Worm (Caenorhabditis elegans) whole organism, L4 larva: ENCODE measurements around the gene F11A5.15.
A peak's percentile ranks its signal among the peaks of the same experiment; 100 is the strongest.

ENCODE experiments used
- D1046.2 ChIP-seq: fragments of 200-800 bp; sonication (Bioruptor generic); IDR thresholded peaks from 2 replicates; pipeline ENCODE4 v1.3.6; 2022; ENCODE audit warnings: missing genetic modification characterization, missing compliant biosample characterization
- F10B5.3 ChIP-seq: sonication (generic microtip); optimal IDR thresholded peaks from 2 replicates; lab custom pipeline; 2016; ENCODE audit warnings: mild to moderate bottlenecking, missing genetic modification characterization, missing compliant biosample characterization
- Y105C5A.15 ChIP-seq: fragments of 200-800 bp; sonication (Bioruptor generic); IDR thresholded peaks from 2 replicates; pipeline ENCODE4 v1.3.6; 2022; ENCODE audit warnings: missing genetic modification characterization, missing compliant biosample characterization
- Y48G9A.11 ChIP-seq: fragments of 200-800 bp; sonication (Bioruptor generic); IDR thresholded peaks from 2 replicates; pipeline ENCODE4 v1.3.6; 2022; ENCODE audit warnings: missing genetic modification reagents, missing genetic modification characterization, missing compliant biosample characterization
- aha-1 ChIP-seq: fragments of 150-350 bp; peaks from one replicate; lab custom pipeline; 2014; ENCODE audit warnings: missing biosample characterization, missing genetic modification characterization
- ceh-62 ChIP-seq: sonication (generic microtip); optimal IDR thresholded peaks from 2 replicates; lab custom pipeline; 2017; ENCODE audit warnings: missing biosample characterization, missing genetic modification characterization
- ces-1 ChIP-seq: fragments of 150-350 bp; sonication (generic microtip); optimal IDR thresholded peaks from 4 replicates; lab custom pipeline; 2014; ENCODE audit warnings: missing biosample characterization, missing genetic modification reagents, missing genetic modification characterization
- ctbp-1 ChIP-seq: fragments of 200-800 bp; sonication (Bioruptor generic); IDR thresholded peaks from 2 replicates; pipeline ENCODE4 v1.3.6; 2022; ENCODE audit warnings: missing genetic modification reagents, missing genetic modification characterization, missing compliant biosample characterization
- dmd-6 ChIP-seq: fragments of 200-800 bp; sonication (Bioruptor generic); IDR thresholded peaks from 2 replicates; pipeline ENCODE4 v1.3.6; 2022; ENCODE audit warnings: missing genetic modification reagents, missing genetic modification characterization, missing compliant biosample characterization
- dpl-1 ChIP-seq: fragments of 150-350 bp; optimal IDR thresholded peaks from 2 replicates; lab custom pipeline; 2014; ENCODE audit warnings: missing biosample characterization, missing genetic modification reagents, missing genetic modification characterization
- dve-1 ChIP-seq: sonication (generic microtip); optimal IDR thresholded peaks from 2 replicates; lab custom pipeline; 2017; ENCODE audit warnings: antibody characterized with exemption, mild to moderate bottlenecking, missing genetic modification characterization, missing compliant biosample characterization; ENCODE audit not compliant: insufficient read depth
- egl-27 ChIP-seq: sonication (generic microtip); optimal IDR thresholded peaks from 3 replicates; lab custom pipeline; 2017; ENCODE audit warnings: missing biosample characterization, missing genetic modification reagents, missing genetic modification characterization
- gei-8 ChIP-seq: fragments of 200-800 bp; sonication (Bioruptor generic); optimal IDR thresholded peaks from 2 replicates; lab custom pipeline; 2018; ENCODE audit warnings: mild to moderate bottlenecking, missing genetic modification characterization, missing compliant biosample characterization
- lin-1 ChIP-seq: fragments of 200-800 bp; sonication (Bioruptor generic); IDR thresholded peaks from 2 replicates; pipeline ENCODE4 v1.3.6; 2022; ENCODE audit warnings: missing genetic modification reagents, missing genetic modification characterization, missing compliant biosample characterization
- lin-15B ChIP-seq: fragments of 150-350 bp; sonication (generic microtip); optimal IDR thresholded peaks from 3 replicates; lab custom pipeline; 2014; ENCODE audit warnings: missing biosample characterization, missing genetic modification characterization
- lin-38 ChIP-seq: fragments of 200-800 bp; sonication (Bioruptor generic); IDR thresholded peaks from 2 replicates; pipeline ENCODE4 v1.3.6; 2022; ENCODE audit warnings: missing genetic modification reagents, missing genetic modification characterization, missing compliant biosample characterization
- lsy-2 ChIP-seq, 2 experiments: fragments of 150-350 bp in 1 of 2; sonication (generic microtip) in 1 of 2; optimal IDR thresholded peaks; 2 replicates each; lab custom pipeline; 2014 to 2017; ENCODE audit warnings: missing biosample characterization in 2 of 2, missing genetic modification characterization in 2 of 2
- madf-9 ChIP-seq: fragments of 200-800 bp; sonication (Bioruptor generic); conservative IDR thresholded peaks from 2 replicates; pipeline ENCODE4 v1.3.6; 2022; ENCODE audit warnings: missing genetic modification reagents, missing genetic modification characterization, missing compliant biosample characterization
- mdt-29 ChIP-seq: fragments of 200-800 bp; sonication (Bioruptor generic); IDR thresholded peaks from 2 replicates; pipeline ENCODE4 v1.3.6; 2022; ENCODE audit warnings: missing genetic modification reagents, missing genetic modification characterization, missing compliant biosample characterization
- mxl-3 ChIP-seq: fragments of 200-800 bp; sonication (Bioruptor generic); optimal IDR thresholded peaks from 2 replicates; lab custom pipeline; 2018; ENCODE audit warnings: mild to moderate bottlenecking, missing genetic modification characterization, missing compliant biosample characterization
- nhr-10 ChIP-seq: fragments of 150-350 bp; optimal IDR thresholded peaks from 2 replicates; lab custom pipeline; 2014; ENCODE audit warnings: missing biosample characterization, missing genetic modification characterization
- nhr-111 ChIP-seq: fragments of 200-800 bp; sonication (Bioruptor generic); optimal IDR thresholded peaks from 2 replicates; lab custom pipeline; 2018; ENCODE audit warnings: mild to moderate bottlenecking, missing genetic modification characterization, missing compliant biosample characterization
- nhr-25 ChIP-seq: sonication (generic microtip); optimal IDR thresholded peaks from 2 replicates; lab custom pipeline; 2017; ENCODE audit warnings: missing genetic modification characterization, mild to moderate bottlenecking, missing compliant biosample characterization, antibody characterized with exemption, moderate library complexity, borderline replicate concordance; ENCODE audit not compliant: insufficient read depth
- nhr-28 ChIP-seq: fragments of 150-350 bp; optimal IDR thresholded peaks from 2 replicates; lab custom pipeline; 2014; ENCODE audit warnings: missing biosample characterization, missing genetic modification characterization
- nhr-42 ChIP-seq: fragments of 200-800 bp; sonication (Bioruptor generic); IDR thresholded peaks from 2 replicates; pipeline ENCODE4 v1.3.6; 2022; ENCODE audit warnings: missing genetic modification characterization, missing compliant biosample characterization
- nhr-48 ChIP-seq: sonication (generic microtip); optimal IDR thresholded peaks from 2 replicates; lab custom pipeline; 2016; ENCODE audit warnings: mild to moderate bottlenecking, missing genetic modification characterization, missing compliant biosample characterization
- nhr-6 ChIP-seq: fragments of 150-350 bp; optimal IDR thresholded peaks from 2 replicates; lab custom pipeline; 2014; ENCODE audit warnings: missing biosample characterization, missing genetic modification characterization
- pha-4 ChIP-seq, 2 experiments: fragments of 150-350 bp in 1 of 2; fragments of 200-800 bp in 1 of 2; sonication (Bioruptor generic) in 1 of 2; IDR thresholded peaks in 1 of 2; optimal IDR thresholded peaks in 1 of 2; 2 replicates each; pipeline versions ENCODE4 v1.3.6 to Lab custom; 2014 to 2022; ENCODE audit warnings: missing genetic modification characterization in 2 of 2, missing genetic modification reagents in 2 of 2, missing biosample characterization in 1 of 2, missing compliant biosample characterization in 1 of 2
- php-3 ChIP-seq: fragments of 200-800 bp; sonication (Bioruptor generic); IDR thresholded peaks from 2 replicates; pipeline ENCODE4 v1.3.6; 2022; ENCODE audit warnings: missing genetic modification reagents, missing genetic modification characterization, missing compliant biosample characterization
- rbr-2 ChIP-seq: sonication (generic microtip); optimal IDR thresholded peaks from 2 replicates; lab custom pipeline; 2016; ENCODE audit warnings: missing genotype, missing genetic modification characterization, missing compliant biosample characterization
- sdz-12 ChIP-seq: fragments of 200-800 bp; sonication (Bioruptor generic); optimal IDR thresholded peaks from 2 replicates; lab custom pipeline; 2018; ENCODE audit warnings: mild to moderate bottlenecking, missing genetic modification characterization, missing compliant biosample characterization
- set-16 ChIP-seq: fragments of 200-800 bp; sonication (Bioruptor generic); IDR thresholded peaks from 2 replicates; pipeline ENCODE4 v1.3.6; 2022; ENCODE audit warnings: missing genetic modification reagents, missing genetic modification characterization, missing compliant biosample characterization
- spr-3 ChIP-seq: fragments of 200-800 bp; sonication (Bioruptor generic); optimal IDR thresholded peaks from 2 replicates; lab custom pipeline; 2018; ENCODE audit warnings: mild to moderate bottlenecking, missing genetic modification characterization, missing compliant biosample characterization
- tag-97 ChIP-seq: fragments of 200-800 bp; sonication (Bioruptor generic); IDR thresholded peaks from 2 replicates; pipeline ENCODE4 v1.3.6; 2022; ENCODE audit warnings: missing genetic modification characterization, missing compliant biosample characterization
- unc-130 ChIP-seq: sonication (generic microtip); optimal IDR thresholded peaks from 2 replicates; lab custom pipeline; 2016; ENCODE audit warnings: missing genetic modification reagents, missing genetic modification characterization, missing compliant biosample characterization
- unc-39 ChIP-seq: sonication (generic microtip); optimal IDR thresholded peaks from 2 replicates; lab custom pipeline; 2017; ENCODE audit warnings: missing biosample characterization, missing genetic modification characterization
- vab-7 ChIP-seq: fragments of 200-800 bp; sonication (Bioruptor generic); IDR thresholded peaks from 2 replicates; pipeline ENCODE4 v1.3.6; 2022; ENCODE audit warnings: missing genetic modification reagents, missing genetic modification characterization, missing compliant biosample characterization
- zag-1 ChIP-seq: fragments of 150-350 bp; optimal IDR thresholded peaks from 2 replicates; lab custom pipeline; 2014; ENCODE audit warnings: missing biosample characterization, missing genetic modification characterization
- zfp-2 ChIP-seq: sonication (generic microtip); optimal IDR thresholded peaks from 2 replicates; lab custom pipeline; 2016; ENCODE audit warnings: mild to moderate bottlenecking, missing genetic modification characterization, missing compliant biosample characterization
- zfp-3 ChIP-seq: fragments of 200-800 bp; sonication (Bioruptor generic); conservative IDR thresholded peaks from 2 replicates; pipeline ENCODE4 v1.3.6; 2022; ENCODE audit warnings: missing genetic modification reagents, missing genetic modification characterization, missing compliant biosample characterization

The F11A5.15 gene

ce11 chrV:16244078-16244477 is 25.7 kb upstream of the F11A5.15 start, which contains the start of gene srh-104:
Gene srh-104, minus strand, starts transcription at chrV:16244178.
- TF ChIP-seq nhr-10 (tag; lab: Kevin White, UChicago) (no peak), dmd-6 (GFP tag; lab: Robert Waterston, UW) (no peak), dve-1 (no peak), lin-38 (GFP tag; lab: Robert Waterston, UW) (no peak), F10B5.3 (tag; lab: Kevin White, UChicago) (no peak), egl-27 (no peak), nhr-42 (GFP tag; lab: Robert Waterston, UW) (no peak), ctbp-1 (no peak), unc-130 (GFP tag; lab: Kevin White, UChicago) (no peak), nhr-111 (no peak), tag-97 (GFP tag; lab: Robert Waterston, UW) (no peak), madf-9 (GFP tag; lab: Robert Waterston, UW) (no peak), ceh-62 (tag; lab: Kevin White, UChicago) (no peak), sdz-12 (GFP tag; lab: Kevin White, UChicago) (no peak), nhr-48 (tag; lab: Kevin White, UChicago) (no peak)

ce11 chrV:16237223-16237622 is 18.8 kb upstream of the F11A5.15 start, which contains the start of gene F21H7.5:
Gene F21H7.5, plus strand, starts transcription at chrV:16237523.
- no peak for TF ChIP-seq D1046.2 (GFP tag; lab: Robert Waterston, UW)
- TF ChIP-seq unc-39 (tag; lab: Kevin White, UChicago) = no peak
- no peak for TF ChIP-seq nhr-28

ce11 chrV:16235647-16236046 is 17.2 kb upstream of the F11A5.15 start, which contains the start of gene srh-98:
Gene srh-98, minus strand, starts transcription at chrV:16235747.
- no peak for TF ChIP-seq zfp-2 (tag; lab: Kevin White, UChicago)
- TF ChIP-seq mxl-3 (GFP tag; lab: Kevin White, UChicago) = no peak
- TF ChIP-seq aha-1 (tag; lab: Kevin White, UChicago) = peak; percentile 65

- no peak for TF ChIP-seq aha-1 (tag; lab: Kevin White, UChicago)
- no peak for TF ChIP-seq vab-7 (GFP tag; lab: Robert Waterston, UW)
- TF ChIP-seq lin-38 (GFP tag; lab: Robert Waterston, UW) = no peak
Measured at ce11 chrV:16235135-16235534, 16.7 kb upstream of the F11A5.15 start, which contains the start of gene F21H7.3. Gene F21H7.3, minus strand, starts transcription at chrV:16235235.

- no peak for TF ChIP-seq zfp-3 (GFP tag; lab: Robert Waterston, UW)
- no peak for TF ChIP-seq lin-1 (GFP tag; lab: Robert Waterston, UW)
- no peak for TF ChIP-seq rbr-2 (tag; lab: Kevin White, UChicago)
- TF ChIP-seq nhr-6 (tag; lab: Kevin White, UChicago) = no peak
- TF ChIP-seq mdt-29 (GFP tag; lab: Robert Waterston, UW) = no peak
- TF ChIP-seq F10B5.3 (tag; lab: Kevin White, UChicago) = no peak
- TF ChIP-seq Y48G9A.11 (GFP tag; lab: Robert Waterston, UW) = no peak
- TF ChIP-seq lin-15B (tag; lab: Kevin White, UChicago) = no peak
- no peak for TF ChIP-seq gei-8 (GFP tag; lab: Kevin White, UChicago)
- TF ChIP-seq zag-1 (tag; lab: Kevin White, UChicago) = no peak
- TF ChIP-seq tag-97 (GFP tag; lab: Robert Waterston, UW) = no peak
- no peak for TF ChIP-seq vab-7 (GFP tag; lab: Robert Waterston, UW)
- TF ChIP-seq nhr-48 (tag; lab: Kevin White, UChicago) = no peak
- no peak for TF ChIP-seq sdz-12 (GFP tag; lab: Kevin White, UChicago)
Measured at ce11 chrV:16233624-16234023, 15.2 kb upstream of the F11A5.15 start, which contains the start of gene clec-233. Gene clec-233, plus strand, starts transcription at chrV:16233924.

ce11 chrV:16232180-16232579 is 13.8 kb upstream of the F11A5.15 start, which contains the start of gene gst-22:
Gene gst-22, minus strand, starts transcription at chrV:16232282.
- no peak for TF ChIP-seq nhr-6 (tag; lab: Kevin White, UChicago)
- no peak for TF ChIP-seq spr-3 (GFP tag; lab: Kevin White, UChicago)
- TF ChIP-seq dpl-1 (GFP tag; lab: Kevin White, UChicago) = no peak
- no peak for TF ChIP-seq nhr-111
- no peak for TF ChIP-seq nhr-10 (tag; lab: Kevin White, UChicago)
- TF ChIP-seq nhr-28 = peak; percentile 44
- TF ChIP-seq php-3 (GFP tag; lab: Robert Waterston, UW) = peak; percentile 87
- TF ChIP-seq nhr-25 (tag; lab: Kevin White, UChicago) = no peak
- TF ChIP-seq madf-9 (GFP tag; lab: Robert Waterston, UW) = no peak
- TF ChIP-seq ces-1 = no peak
- TF ChIP-seq Y48G9A.11 (GFP tag; lab: Robert Waterston, UW) = no peak
- no peak for TF ChIP-seq pha-4 (GFP tag; IDR thresholded peaks at IDR 0.05; lab: Robert Waterston, UW)
- no peak for TF ChIP-seq pha-4 (tag; optimal IDR thresholded peaks at IDR 0.05; lab: Kevin White, UChicago)
- no peak for TF ChIP-seq lsy-2 (tag; optimal IDR thresholded peaks at IDR 0.05; lab: Kevin White, UChicago)
- no peak for TF ChIP-seq aha-1 (tag; lab: Kevin White, UChicago)
- TF ChIP-seq set-16 (GFP tag; lab: Robert Waterston, UW) = no peak
- no peak for TF ChIP-seq Y105C5A.15 (GFP tag; lab: Robert Waterston, UW)
